Worm (Caenorhabditis elegans) whole organism, L2 larva: ENCODE measurements around the gene K10B3.5.

Experiments
- C34F6.9 ChIP-seq: fragments of 150-350 bp; optimal IDR thresholded peaks from 2 replicates; lab custom pipeline; 2014; ENCODE audit warnings: missing biosample characterization, missing genetic modification characterization
- F13H6.1 ChIP-seq: sonication (generic microtip); optimal IDR thresholded peaks from 2 replicates; lab custom pipeline; 2016; ENCODE audit warnings: missing genetic modification characterization, missing compliant biosample characterization
- R02D3.7 ChIP-seq: fragments of 150-350 bp; optimal IDR thresholded peaks from 2 replicates; lab custom pipeline; 2014; ENCODE audit warnings: missing biosample characterization, missing genetic modification characterization
- Y55F3AM.14 ChIP-seq: fragments of 200-800 bp; sonication (Bioruptor generic); optimal IDR thresholded peaks from 2 replicates; lab custom pipeline; 2018; ENCODE audit warnings: mild to moderate bottlenecking, missing genetic modification characterization, missing compliant biosample characterization
- ZK546.5 ChIP-seq: sonication (generic microtip); optimal IDR thresholded peaks from 2 replicates; lab custom pipeline; 2017; ENCODE audit warnings: missing biosample characterization, missing genetic modification characterization
- alr-1 ChIP-seq: fragments of 150-350 bp; optimal IDR thresholded peaks from 2 replicates; lab custom pipeline; 2014; ENCODE audit warnings: missing biosample characterization, missing genetic modification characterization
- ama-1 ChIP-seq: fragments of 150-350 bp; optimal IDR thresholded peaks from 2 replicates; lab custom pipeline; 2018; ENCODE audit warnings: inconsistent platforms
- blmp-1 ChIP-seq: sonication (generic microtip); optimal IDR thresholded peaks from 2 replicates; lab custom pipeline; 2017; ENCODE audit warnings: missing genetic modification characterization, mild to moderate bottlenecking, missing compliant biosample characterization, antibody characterized with exemption, moderate library complexity; ENCODE audit not compliant: insufficient read depth
- ceh-16 ChIP-seq: fragments of 150-350 bp; optimal IDR thresholded peaks from 2 replicates; lab custom pipeline; 2014; ENCODE audit warnings: missing biosample characterization, missing genetic modification characterization
- ceh-82 ChIP-seq: fragments of 150-350 bp; optimal IDR thresholded peaks from 2 replicates; lab custom pipeline; 2014; ENCODE audit warnings: missing biosample characterization, missing genetic modification characterization
- crh-2 ChIP-seq: sonication (generic microtip); optimal IDR thresholded peaks from 2 replicates; lab custom pipeline; 2017; ENCODE audit warnings: missing biosample characterization, missing genetic modification characterization
- dmd-4 ChIP-seq: sonication (generic microtip); optimal IDR thresholded peaks from 2 replicates; lab custom pipeline; 2017; ENCODE audit warnings: missing biosample characterization, missing genetic modification characterization
- egl-27 ChIP-seq: sonication (generic microtip); optimal IDR thresholded peaks from 3 replicates; lab custom pipeline; 2017; ENCODE audit warnings: missing biosample characterization, missing genetic modification reagents, missing genetic modification characterization
- fos-1 ChIP-seq: fragments of 150-350 bp; optimal IDR thresholded peaks from 2 replicates; lab custom pipeline; 2014; ENCODE audit warnings: missing biosample characterization, missing genetic modification characterization
- gmeb-1 ChIP-seq: fragments of 150-350 bp; optimal IDR thresholded peaks from 2 replicates; lab custom pipeline; 2014; ENCODE audit warnings: missing biosample characterization, missing genetic modification characterization
- lin-11 ChIP-seq: fragments of 150-350 bp; sonication (generic microtip); optimal IDR thresholded peaks from 2 replicates; lab custom pipeline; 2014; ENCODE audit warnings: missing biosample characterization, missing genetic modification characterization, inconsistent platforms, mixed read lengths
- lin-13 ChIP-seq: fragments of 150-350 bp; optimal IDR thresholded peaks from 2 replicates; lab custom pipeline; 2014; ENCODE audit warnings: missing biosample characterization, missing genetic modification reagents, missing genetic modification characterization
- lsy-2 ChIP-seq, 2 experiments: fragments of 150-350 bp in 1 of 2; sonication (generic microtip) in 1 of 2; optimal IDR thresholded peaks; 2 replicates each; lab custom pipeline; 2014 to 2017; ENCODE audit warnings: missing biosample characterization in 2 of 2, missing genetic modification characterization in 2 of 2
- mab-5 ChIP-seq: fragments of 150-350 bp; optimal IDR thresholded peaks from 2 replicates; lab custom pipeline; 2014; ENCODE audit warnings: missing biosample characterization, missing genetic modification characterization
- mbf-1 ChIP-seq: sonication (generic microtip); optimal IDR thresholded peaks from 2 replicates; lab custom pipeline; 2017; ENCODE audit warnings: missing biosample characterization, missing genetic modification characterization
- mdl-1 ChIP-seq, 2 experiments: fragments of 150-350 bp in 1 of 2; sonication (generic microtip) in 1 of 2; optimal IDR thresholded peaks; 2 replicates each; lab custom pipeline; 2017; ENCODE audit warnings: missing biosample characterization in 2 of 2, missing genetic modification characterization in 2 of 2
- nhr-10 ChIP-seq: sonication (generic microtip); optimal IDR thresholded peaks from 2 replicates; lab custom pipeline; 2017; ENCODE audit warnings: missing biosample characterization, missing genetic modification characterization
- nhr-11 ChIP-seq: fragments of 150-350 bp; optimal IDR thresholded peaks from 2 replicates; lab custom pipeline; 2014; ENCODE audit warnings: missing biosample characterization, missing genetic modification characterization
- nhr-129 ChIP-seq: fragments of 150-350 bp; optimal IDR thresholded peaks from 2 replicates; lab custom pipeline; 2014; ENCODE audit warnings: missing biosample characterization, missing genetic modification characterization
- nhr-21 ChIP-seq: fragments of 150-350 bp; optimal IDR thresholded peaks from 2 replicates; lab custom pipeline; 2014; ENCODE audit warnings: missing biosample characterization, missing genetic modification characterization
- nhr-23 ChIP-seq: fragments of 150-350 bp; optimal IDR thresholded peaks from 2 replicates; lab custom pipeline; 2014; ENCODE audit warnings: missing biosample characterization, missing genetic modification reagents, missing genetic modification characterization
- nhr-237 ChIP-seq: fragments of 150-350 bp; optimal IDR thresholded peaks from 2 replicates; lab custom pipeline; 2014; ENCODE audit warnings: missing biosample characterization, missing genetic modification characterization
- nhr-25 ChIP-seq: fragments of 150-350 bp; sonication (generic microtip); optimal IDR thresholded peaks from 3 replicates; lab custom pipeline; 2014; ENCODE audit warnings: missing biosample characterization, missing genetic modification characterization
- nhr-6 ChIP-seq: fragments of 150-350 bp; optimal IDR thresholded peaks from 2 replicates; lab custom pipeline; 2014; ENCODE audit warnings: missing biosample characterization, missing genetic modification characterization
- nhr-77 ChIP-seq: fragments of 150-350 bp; optimal IDR thresholded peaks from 2 replicates; lab custom pipeline; 2014; ENCODE audit warnings: missing biosample characterization, missing genetic modification characterization
- peb-1 ChIP-seq: fragments of 150-350 bp; optimal IDR thresholded peaks from 2 replicates; lab custom pipeline; 2014; ENCODE audit warnings: missing biosample characterization, missing genetic modification characterization
- sem-4 ChIP-seq: fragments of 150-350 bp; optimal IDR thresholded peaks from 2 replicates; lab custom pipeline; 2014; ENCODE audit warnings: missing biosample characterization, missing genetic modification reagents, missing genetic modification characterization
- skn-1 ChIP-seq: sonication (generic microtip); optimal IDR thresholded peaks from 2 replicates; lab custom pipeline; 2017; ENCODE audit warnings: missing biosample characterization, missing genetic modification characterization
- sma-3 ChIP-seq: sonication (generic microtip); optimal IDR thresholded peaks from 2 replicates; lab custom pipeline; 2016; ENCODE audit warnings: missing genetic modification reagents, missing genetic modification characterization, missing compliant biosample characterization
- sma-9 ChIP-seq, 2 experiments: fragments of 150-350 bp in 1 of 2; sonication (generic microtip) in 1 of 2; optimal IDR thresholded peaks; 2 replicates each; lab custom pipeline; 2014 to 2016; ENCODE audit warnings: missing genetic modification characterization in 2 of 2, mild to moderate bottlenecking in 1 of 2, missing biosample characterization in 1 of 2, missing compliant biosample characterization in 1 of 2, missing genetic modification reagents in 1 of 2, moderate library complexity in 1 of 2
- snpc-4 ChIP-seq: fragments of 150-350 bp; optimal IDR thresholded peaks from 2 replicates; lab custom pipeline; 2014; ENCODE audit warnings: missing biosample characterization, missing genetic modification characterization
- unc-39 ChIP-seq: fragments of 150-350 bp; optimal IDR thresholded peaks from 2 replicates; lab custom pipeline; 2014; ENCODE audit warnings: missing biosample characterization, missing genetic modification characterization
- unc-55 ChIP-seq: fragments of 150-350 bp; sonication (generic microtip); optimal IDR thresholded peaks from 3 replicates; lab custom pipeline; 2014; ENCODE audit warnings: missing biosample characterization, missing genetic modification reagents, missing genetic modification characterization
- zag-1 ChIP-seq: fragments of 150-350 bp; optimal IDR thresholded peaks from 2 replicates; lab custom pipeline; 2014; ENCODE audit warnings: missing biosample characterization, missing genetic modification characterization
- ztf-1 ChIP-seq: fragments of 200-800 bp; sonication (Bioruptor generic); conservative IDR thresholded peaks from 2 replicates; pipeline ENCODE4 v1.3.6; 2022; ENCODE audit warnings: missing genetic modification characterization, missing compliant biosample characterization
- ztf-11 ChIP-seq: sonication (generic microtip); optimal IDR thresholded peaks from 2 replicates; lab custom pipeline; 2017; ENCODE audit warnings: missing biosample characterization, missing genetic modification characterization
- ztf-4 ChIP-seq: fragments of 150-350 bp; optimal IDR thresholded peaks from 2 replicates; lab custom pipeline; 2014; ENCODE audit warnings: missing biosample characterization, missing genetic modification characterization

Gene K10B3.5

DNA sequence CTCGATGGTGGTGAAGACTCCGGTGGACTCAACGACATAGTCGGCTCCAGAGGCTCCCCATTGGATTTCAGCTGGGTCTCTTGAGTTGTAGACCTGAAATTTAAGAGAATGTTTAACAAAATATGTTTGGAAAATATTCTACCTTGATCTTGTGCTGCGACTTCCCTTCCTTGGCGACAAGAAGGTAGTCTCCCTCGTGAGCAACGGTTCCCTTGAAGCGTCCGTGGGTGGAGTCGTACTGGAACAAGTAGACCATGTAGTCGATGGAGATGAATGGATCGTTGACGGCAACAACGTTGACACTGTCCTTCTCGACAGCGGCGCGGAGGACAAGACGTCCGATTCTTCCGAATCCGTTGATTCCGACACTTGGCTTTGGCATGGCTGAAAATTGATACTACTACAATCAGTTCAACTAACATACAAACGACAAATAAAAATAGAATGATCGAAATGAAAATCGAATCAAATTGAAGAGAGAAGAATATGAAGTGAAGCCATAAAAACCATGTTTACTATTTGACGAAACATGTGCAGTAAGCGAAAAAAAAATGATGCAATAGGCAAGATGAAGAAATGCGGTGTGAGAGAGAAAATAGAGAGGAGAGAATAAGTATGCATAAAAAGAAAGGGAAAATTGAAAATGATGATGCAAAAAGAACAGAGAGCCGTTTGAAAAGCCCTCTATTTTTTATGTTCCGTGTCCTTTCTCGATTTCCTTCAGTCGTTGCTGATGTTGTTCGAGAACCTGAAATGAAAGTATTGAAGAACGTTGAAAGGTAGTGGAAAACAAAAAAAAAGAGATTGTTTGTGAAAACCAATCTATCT, 8.2 kb upstream of the K10B3.5 start, which contains the start of gene gpd-2:
Gene gpd-2, minus strand, starts transcription at position 384 of the 828 bp plus-strand sequence.
- TF ChIP-seq sma-9 (GFP tag; optimal IDR thresholded peaks at IDR 0.05; lab: Kevin White, UChicago) (peak; percentile 3), sma-9 (tag; optimal IDR thresholded peaks at IDR 0.05; lab: Kevin White, UChicago) (no peak), C34F6.9 (tag; lab: Kevin White, UChicago) (peak; percentile 38), unc-55 (GFP tag; lab: Kevin White, UChicago) (peak; percentile 74), ama-1 (lab: Kevin White, UChicago) (peak; percentile 62), sem-4 (tag; lab: Kevin White, UChicago) (peak; percentile 6), lin-13 (GFP tag; lab: Kevin White, UChicago) (peak; percentile 18), blmp-1 (tag; lab: Kevin White, UChicago) (peak; percentile 30), mdl-1 (tag; optimal IDR thresholded peaks at IDR 0.05; lab: Kevin White, UChicago) (no peak), nhr-77 (tag; lab: Kevin White, UChicago) (no peak), lsy-2 (tag; optimal IDR thresholded peaks at IDR 0.05; lab: Kevin White, UChicago) (peak in 1 of 2 experiments; percentile 37), sma-3 (GFP tag; lab: Kevin White, UChicago) (no peak), fos-1 (peak; percentile 31), nhr-6 (tag; lab: Kevin White, UChicago) (peak; percentile 33), nhr-129 (tag; lab: Kevin White, UChicago) (peak; percentile 99)

DNA sequence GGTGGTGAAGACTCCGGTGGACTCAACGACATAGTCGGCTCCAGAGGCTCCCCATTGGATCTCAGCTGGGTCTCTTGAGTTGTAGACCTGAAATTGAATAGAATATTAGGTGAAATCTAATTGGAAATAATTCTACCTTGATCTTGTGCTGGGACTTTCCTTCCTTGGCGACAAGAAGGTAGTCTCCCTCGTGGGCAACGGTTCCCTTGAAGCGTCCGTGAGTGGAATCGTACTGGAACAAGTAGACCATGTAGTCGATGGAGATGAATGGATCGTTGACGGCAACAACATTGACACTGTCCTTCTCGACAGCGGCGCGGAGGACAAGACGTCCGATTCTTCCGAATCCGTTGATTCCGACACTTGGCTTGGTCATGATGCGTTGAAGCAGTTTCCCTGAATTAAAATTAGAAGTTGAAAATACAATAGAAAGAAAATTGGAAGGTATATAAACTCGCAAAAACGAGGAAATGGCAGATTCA, 6.7 kb upstream of the K10B3.5 start, which contains the start of gene gpd-3:
Gene gpd-3, minus strand, starts transcription at position 396 of the 482 bp plus-strand sequence.
- TF ChIP-seq crh-2 (peak; percentile 37), lsy-2 (tag; optimal IDR thresholded peaks at IDR 0.05; lab: Kevin White, UChicago) (peak in 1 of 2 experiments; percentile 33), sma-3 (GFP tag; lab: Kevin White, UChicago) (peak; percentile 17), gmeb-1 (tag; lab: Kevin White, UChicago) (peak; percentile 39), sma-9 (GFP tag; optimal IDR thresholded peaks at IDR 0.05; lab: Kevin White, UChicago) (peak; percentile 20), sma-9 (tag; optimal IDR thresholded peaks at IDR 0.05; lab: Kevin White, UChicago) (no peak), unc-39 (tag; lab: Kevin White, UChicago) (no peak), nhr-129 (tag; lab: Kevin White, UChicago) (peak; percentile 13), ztf-4 (tag; lab: Kevin White, UChicago) (peak; percentile 75), ama-1 (lab: Kevin White, UChicago) (peak; percentile 73), peb-1 (tag; lab: Kevin White, UChicago) (no peak), snpc-4 (tag; lab: Kevin White, UChicago) (no peak)

DNA sequence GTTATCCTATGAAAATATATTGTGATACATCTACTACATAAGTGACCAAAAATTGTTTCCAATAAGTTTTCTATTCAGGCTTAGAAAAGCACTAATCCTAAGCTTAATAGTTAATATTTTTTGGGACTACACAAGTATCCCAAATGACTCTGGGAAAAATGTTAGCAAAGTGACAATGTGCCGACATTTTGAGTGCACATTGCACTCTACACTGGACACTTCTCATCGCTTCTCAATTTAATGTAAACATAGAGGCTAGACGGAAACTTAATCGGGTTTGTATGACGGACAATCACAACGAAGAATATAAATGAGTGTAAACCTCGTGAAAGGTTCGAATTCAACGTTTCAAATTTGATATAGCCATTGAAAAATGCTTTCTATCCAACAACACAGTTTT, 5.4 kb upstream of the K10B3.5 start:
- TF ChIP-seq nhr-25 (peak; percentile 61), C34F6.9 (tag; lab: Kevin White, UChicago) (no peak), zag-1 (tag; lab: Kevin White, UChicago) (no peak), sma-9 (GFP tag; optimal IDR thresholded peaks at IDR 0.05; lab: Kevin White, UChicago) (peak; percentile 80), sma-9 (tag; optimal IDR thresholded peaks at IDR 0.05; lab: Kevin White, UChicago) (no peak), ztf-11 (tag; lab: Kevin White, UChicago) (no peak), mab-5 (tag; lab: Kevin White, UChicago) (no peak), R02D3.7 (no peak), mdl-1 (tag; optimal IDR thresholded peaks at IDR 0.05; lab: Kevin White, UChicago) (no peak), nhr-6 (tag; lab: Kevin White, UChicago) (peak; percentile 60), unc-39 (tag; lab: Kevin White, UChicago) (no peak), lin-13 (GFP tag; lab: Kevin White, UChicago) (peak; percentile 74), egl-27 (tag; lab: Kevin White, UChicago) (peak; percentile 15), Y55F3AM.14 (no peak), alr-1 (tag; lab: Kevin White, UChicago) (no peak), ZK546.5 (tag; lab: Kevin White, UChicago) (no peak), unc-55 (GFP tag; lab: Kevin White, UChicago) (peak; percentile 15), fos-1 (no peak), snpc-4 (tag; lab: Kevin White, UChicago) (peak; percentile 21), nhr-11 (tag; lab: Kevin White, UChicago) (peak; percentile 74), mbf-1 (no peak), nhr-10 (tag; lab: Kevin White, UChicago) (no peak), lsy-2 (tag; optimal IDR thresholded peaks at IDR 0.05; lab: Kevin White, UChicago) (peak in 1 of 2 experiments; percentile 42), ceh-82 (tag; lab: Kevin White, UChicago) (no peak), dmd-4 (no peak), crh-2 (peak; percentile 67), gmeb-1 (tag; lab: Kevin White, UChicago) (no peak), ceh-16 (tag; lab: Kevin White, UChicago) (no peak), nhr-23 (no peak), sma-3 (GFP tag; lab: Kevin White, UChicago) (peak; percentile 71), F13H6.1 (tag; lab: Kevin White, UChicago) (peak; percentile 45), ztf-1 (GFP tag; lab: Robert Waterston, UW) (no peak), sem-4 (tag; lab: Kevin White, UChicago) (peak; percentile 13), lin-11 (no peak), skn-1 (tag; lab: Kevin White, UChicago) (no peak), ztf-4 (tag; lab: Kevin White, UChicago) (peak; percentile 70), nhr-21 (tag; lab: Kevin White, UChicago) (peak; percentile 58), nhr-129 (tag; lab: Kevin White, UChicago) (peak; percentile 87), nhr-237 (tag; lab: Kevin White, UChicago) (no peak), ama-1 (lab: Kevin White, UChicago) (peak; percentile 95)
